Worm (Caenorhabditis elegans) whole organism, young adult: ENCODE measurements around the gene npp-18.
A peak's percentile ranks its signal among the peaks of the same experiment; 100 is the strongest.
"Not testable (repeated sequence)": the region's sequence is repeated elsewhere in the genome, so short reads cannot be mapped to it uniquely, and the experiment has no call there.

Source experiments
- B0019.2 ChIP-seq: fragments of 200-800 bp; sonication (Bioruptor generic); conservative IDR thresholded peaks from 2 replicates; pipeline ENCODE4 v1.3.6; 2022; ENCODE audit warnings: missing genetic modification reagents, missing genetic modification characterization, missing compliant biosample characterization
- C06A6.2 ChIP-seq: fragments of 200-800 bp; sonication (Bioruptor generic); conservative IDR thresholded peaks from 2 replicates; pipeline ENCODE4 v1.3.6; 2022; ENCODE audit warnings: missing genetic modification characterization, missing compliant biosample characterization
- C17E4.6 ChIP-seq: fragments of 200-800 bp; sonication (Bioruptor generic); IDR thresholded peaks from 2 replicates; pipeline ENCODE4 v1.3.6; 2022; ENCODE audit warnings: missing genetic modification reagents, missing genetic modification characterization, missing compliant biosample characterization
- D2030.7 ChIP-seq: fragments of 200-800 bp; sonication (Bioruptor generic); IDR thresholded peaks from 2 replicates; pipeline ENCODE4 v1.3.6; 2022; ENCODE audit warnings: missing genetic modification reagents, missing genetic modification characterization, missing compliant biosample characterization
- F33H1.4 ChIP-seq: fragments of 200-800 bp; sonication (Bioruptor generic); IDR thresholded peaks from 2 replicates; pipeline ENCODE4 v1.3.6; 2022; ENCODE audit warnings: missing genetic modification reagents, missing genetic modification characterization, missing compliant biosample characterization
- K11D2.4 ChIP-seq: fragments of 200-800 bp; sonication (Bioruptor generic); IDR thresholded peaks from 2 replicates; pipeline ENCODE4 v1.3.6; 2022; ENCODE audit warnings: missing genetic modification reagents, missing genetic modification characterization, missing compliant biosample characterization
- Y53G8AR.9 ChIP-seq: fragments of 200-800 bp; sonication (Bioruptor generic); conservative IDR thresholded peaks from 2 replicates; pipeline ENCODE4 v1.3.6; 2022; ENCODE audit warnings: missing genetic modification reagents, missing genetic modification characterization, missing compliant biosample characterization
- Y67H2A.10 ChIP-seq: fragments of 200-800 bp; sonication (Bioruptor generic); conservative IDR thresholded peaks from 2 replicates; pipeline ENCODE4 v1.3.6; 2022; ENCODE audit warnings: missing genetic modification reagents, missing genetic modification characterization, missing compliant biosample characterization
- Y79H2A.3 ChIP-seq: fragments of 200-800 bp; sonication (Bioruptor generic); conservative IDR thresholded peaks from 2 replicates; pipeline ENCODE4 v1.3.6; 2022; ENCODE audit warnings: missing genetic modification reagents, missing genetic modification characterization, missing compliant biosample characterization
- Y95B8A.8 ChIP-seq: fragments of 200-800 bp; sonication (Bioruptor generic); IDR thresholded peaks from 2 replicates; pipeline ENCODE4 v1.3.6; 2022; ENCODE audit warnings: missing genetic modification reagents, missing genetic modification characterization, missing compliant biosample characterization
- bed-2 ChIP-seq: fragments of 200-800 bp; sonication (Bioruptor generic); IDR thresholded peaks from 2 replicates; pipeline ENCODE4 v1.3.6; 2022; ENCODE audit warnings: missing genetic modification reagents, missing genetic modification characterization, missing compliant biosample characterization
- cebp-1 ChIP-seq, 2 experiments: fragments of 200-800 bp in 1 of 2; sonication (Bioruptor generic) in 1 of 2; sonication (generic microtip) in 1 of 2; IDR thresholded peaks in 1 of 2; optimal IDR thresholded peaks in 1 of 2; 2 replicates each; pipeline versions ENCODE4 v1.3.6 to Lab custom; 2017 to 2022; ENCODE audit warnings: missing compliant biosample characterization in 2 of 2, missing genetic modification characterization in 2 of 2, mild to moderate bottlenecking in 1 of 2, missing genetic modification reagents in 1 of 2, moderate library complexity in 1 of 2
- ceh-100 ChIP-seq: fragments of 200-800 bp; sonication (Bioruptor generic); IDR thresholded peaks from 2 replicates; pipeline ENCODE4 v1.3.6; 2022; ENCODE audit warnings: missing genetic modification reagents, missing genetic modification characterization, missing compliant biosample characterization
- ceh-40 ChIP-seq: fragments of 200-800 bp; sonication (Bioruptor generic); IDR thresholded peaks from 2 replicates; pipeline ENCODE4 v1.3.6; 2022; ENCODE audit warnings: missing genetic modification characterization, missing compliant biosample characterization
- ceh-91 ChIP-seq: fragments of 200-800 bp; sonication (Bioruptor generic); IDR thresholded peaks from 2 replicates; pipeline ENCODE4 v1.3.6; 2022; ENCODE audit warnings: missing genetic modification reagents, missing genetic modification characterization, missing compliant biosample characterization
- dox-1 ChIP-seq: fragments of 200-800 bp; sonication (Bioruptor generic); IDR thresholded peaks from 2 replicates; pipeline ENCODE4 v1.3.6; 2022; ENCODE audit warnings: missing genetic modification reagents, missing genetic modification characterization, missing compliant biosample characterization
- dpl-1 ChIP-seq: fragments of 150-350 bp; optimal IDR thresholded peaks from 2 replicates; lab custom pipeline; 2014; ENCODE audit warnings: missing biosample characterization, missing genetic modification reagents, missing genetic modification characterization
- efl-1 ChIP-seq: fragments of 150-350 bp; optimal IDR thresholded peaks from 2 replicates; lab custom pipeline; 2014; ENCODE audit warnings: missing biosample characterization, missing genetic modification reagents, missing genetic modification characterization
- egl-18 ChIP-seq: fragments of 200-800 bp; sonication (Bioruptor generic); IDR thresholded peaks from 2 replicates; pipeline ENCODE4 v1.3.6; 2022; ENCODE audit warnings: missing genetic modification reagents, missing genetic modification characterization, missing compliant biosample characterization
- egl-44 ChIP-seq: fragments of 200-800 bp; sonication (Bioruptor generic); IDR thresholded peaks from 2 replicates; pipeline ENCODE4 v1.3.6; 2022; ENCODE audit warnings: missing genetic modification reagents, missing genetic modification characterization, missing compliant biosample characterization
- ekl-4 ChIP-seq: fragments of 200-800 bp; sonication (Bioruptor generic); IDR thresholded peaks from 2 replicates; pipeline ENCODE4 v1.3.6; 2022; ENCODE audit warnings: missing genetic modification reagents, missing genetic modification characterization, missing compliant biosample characterization
- hmg-1.2 ChIP-seq: fragments of 200-800 bp; sonication (Bioruptor generic); IDR thresholded peaks from 2 replicates; pipeline ENCODE4 v1.3.6; 2022; ENCODE audit warnings: missing genetic modification reagents, missing genetic modification characterization, missing compliant biosample characterization
- hsf-1 ChIP-seq: fragments of 200-800 bp; sonication (Bioruptor generic); IDR thresholded peaks from 2 replicates; pipeline ENCODE4 v1.3.6; 2022; ENCODE audit warnings: missing genetic modification reagents, missing genetic modification characterization, missing compliant biosample characterization
- let-526 ChIP-seq: fragments of 200-800 bp; sonication (Bioruptor generic); IDR thresholded peaks from 2 replicates; pipeline ENCODE4 v1.3.6; 2022; ENCODE audit warnings: missing genetic modification reagents, missing genetic modification characterization, missing compliant biosample characterization
- let-607 ChIP-seq, 2 experiments: fragments of 200-800 bp in 1 of 2; sonication (Bioruptor generic) in 1 of 2; sonication (generic microtip) in 1 of 2; optimal IDR thresholded peaks; 2 replicates each; lab custom pipeline; 2016 to 2018; ENCODE audit warnings: mild to moderate bottlenecking in 2 of 2, missing compliant biosample characterization in 2 of 2, missing genetic modification characterization in 2 of 2, moderate library complexity in 2 of 2, missing genotype in 1 of 2
- lin-26 ChIP-seq: fragments of 200-800 bp; sonication (Bioruptor generic); IDR thresholded peaks from 2 replicates; pipeline ENCODE4 v1.3.6; 2022; ENCODE audit warnings: missing genetic modification reagents, missing genetic modification characterization, missing compliant biosample characterization
- lin-35 ChIP-seq, 3 experiments: fragments of 150-350 bp in 2 of 3; sonication (generic microtip) in 1 of 3; optimal IDR thresholded peaks; 2 replicates each; lab custom pipeline; 2014 to 2018; ENCODE audit warnings: missing biosample characterization in 3 of 3, missing genetic modification characterization in 3 of 3, missing genetic modification reagents in 3 of 3
- lin-40 ChIP-seq: sonication (generic microtip); optimal IDR thresholded peaks from 2 replicates; lab custom pipeline; 2016; ENCODE audit warnings: missing genetic modification characterization, mild to moderate bottlenecking, missing compliant biosample characterization, missing genotype, missing genetic modification reagents
- lin-54 ChIP-seq: fragments of 200-800 bp; sonication (Bioruptor generic); optimal IDR thresholded peaks from 2 replicates; lab custom pipeline; 2018; ENCODE audit warnings: mild to moderate bottlenecking, missing genetic modification characterization, missing compliant biosample characterization
- lsl-1 ChIP-seq: fragments of 200-800 bp; sonication (Bioruptor generic); optimal IDR thresholded peaks from 2 replicates; lab custom pipeline; 2018; ENCODE audit warnings: mild to moderate bottlenecking, missing genetic modification characterization, moderate library complexity, missing compliant biosample characterization
- madf-6 ChIP-seq: fragments of 200-800 bp; sonication (Bioruptor generic); IDR thresholded peaks from 2 replicates; pipeline ENCODE4 v1.3.6; 2022; ENCODE audit warnings: missing genetic modification reagents, missing genetic modification characterization, missing compliant biosample characterization
- mcd-1 ChIP-seq: fragments of 200-800 bp; sonication (Bioruptor generic); IDR thresholded peaks from 2 replicates; pipeline ENCODE4 v1.3.6; 2022; ENCODE audit warnings: missing genetic modification reagents, missing genetic modification characterization, missing compliant biosample characterization
- nfyb-1 ChIP-seq: fragments of 200-800 bp; sonication (Bioruptor generic); IDR thresholded peaks from 2 replicates; pipeline ENCODE4 v1.3.6; 2022; ENCODE audit warnings: missing genetic modification reagents, missing genetic modification characterization, missing compliant biosample characterization
- pbrm-1 ChIP-seq: fragments of 200-800 bp; sonication (Bioruptor generic); IDR thresholded peaks from 2 replicates; pipeline ENCODE4 v1.3.6; 2022; ENCODE audit warnings: missing genetic modification reagents, missing genetic modification characterization, missing compliant biosample characterization
- rcor-1 ChIP-seq: fragments of 200-800 bp; sonication (Bioruptor generic); IDR thresholded peaks from 2 replicates; pipeline ENCODE4 v1.3.6; 2022; ENCODE audit warnings: missing genetic modification reagents, missing genetic modification characterization, missing compliant biosample characterization
- snpc-1.3 ChIP-seq: sonication (generic microtip); optimal IDR thresholded peaks from 2 replicates; lab custom pipeline; 2017; ENCODE audit warnings: missing genetic modification characterization, mild to moderate bottlenecking, missing compliant biosample characterization, antibody characterized with exemption, moderate library complexity, missing genotype, missing genetic modification reagents; ENCODE audit not compliant: insufficient read depth
- snpc-3.4 ChIP-seq: sonication (generic microtip); optimal IDR thresholded peaks from 2 replicates; lab custom pipeline; 2017; ENCODE audit warnings: missing genetic modification characterization, mild to moderate bottlenecking, missing compliant biosample characterization, antibody characterized with exemption, moderate library complexity, missing genotype, missing genetic modification reagents
- snpc-4 ChIP-seq, 5 experiments: fragments of 150-350 bp in 1 of 5; sonication (generic microtip) in 4 of 5; optimal IDR thresholded peaks; 2 replicates each; lab custom pipeline; 2014 to 2018; ENCODE audit warnings: missing genetic modification characterization in 5 of 5, missing biosample characterization in 3 of 5, antibody characterized with exemption in 2 of 5, mild to moderate bottlenecking in 2 of 5, missing compliant biosample characterization in 2 of 5, missing genotype in 2 of 5, moderate library complexity in 2 of 5, missing genetic modification reagents in 1 of 5
- ztf-25 ChIP-seq: fragments of 200-800 bp; sonication (Bioruptor generic); IDR thresholded peaks from 2 replicates; pipeline ENCODE4 v1.3.6; 2022; ENCODE audit warnings: missing genetic modification reagents, missing genetic modification characterization, missing compliant biosample characterization
- ztf-28 ChIP-seq: fragments of 200-800 bp; sonication (Bioruptor generic); IDR thresholded peaks from 2 replicates; pipeline ENCODE4 v1.3.6; 2022; ENCODE audit warnings: missing genetic modification reagents, missing genetic modification characterization, missing compliant biosample characterization

Gene npp-18

ce11 chrIII:13296289-13296874 lies at the start of gene npp-18:
TSS of gene npp-18 (plus strand) at chrIII:13296853.
- TF ChIP-seq dpl-1 (GFP tag; lab: Kevin White, UChicago) (peak; percentile 15), ceh-91 (GFP tag; lab: Robert Waterston, UW) (peak; percentile 54; the same call in 1 of the 2 replicates), pbrm-1 (GFP tag; lab: Robert Waterston, UW) (peak; percentile 84), snpc-3.4 (tag; lab: Kevin White, UChicago) (peak; percentile 1), ztf-28 (GFP tag; lab: Robert Waterston, UW) (0 out of 2 replicates have a peak, but pooled peaks have one; percentile 35), snpc-4 (tag; optimal IDR thresholded peaks at IDR 0.05; lab: Kevin White, UChicago) (peak in 1 of 4 experiments; percentile 8), egl-44 (GFP tag; lab: Robert Waterston, UW) (0 out of 2 replicates have a peak, but pooled peaks have one; percentile 36), F33H1.4 (GFP tag; lab: Robert Waterston, UW) (peak; percentile 86), Y95B8A.8 (GFP tag; lab: Robert Waterston, UW) (peak; percentile 82), Y79H2A.3 (GFP tag; lab: Robert Waterston, UW) (peak; percentile 71; the same call in 1 of the 2 replicates), mcd-1 (peak; percentile 84), lsl-1 (GFP tag; lab: Kevin White, UChicago) (peak; percentile 15), egl-18 (0 out of 2 replicates have a peak, but pooled peaks have one; percentile 30), madf-6 (peak; percentile 66), bed-2 (0 out of 2 replicates have a peak, but pooled peaks have one; percentile 20), K11D2.4 (GFP tag; lab: Robert Waterston, UW) (peak; percentile 83), hsf-1 (GFP tag; lab: Robert Waterston, UW) (0 out of 2 replicates have a peak, but pooled peaks have one; percentile 5), lin-26 (GFP tag; lab: Robert Waterston, UW) (peak; percentile 65), lin-35 (GFP tag; optimal IDR thresholded peaks at IDR 0.05; lab: Kevin White, UChicago) (peak in 1 of 3 experiments; percentile 81), D2030.7 (GFP tag; lab: Robert Waterston, UW) (peak; percentile 44), B0019.2 (GFP tag; lab: Robert Waterston, UW) (0 out of 2 replicates have a peak, but pooled peaks have one; percentile 35), hmg-1.2 (peak; percentile 66), ceh-100 (GFP tag; lab: Robert Waterston, UW) (peak; percentile 78), C17E4.6 (GFP tag; lab: Robert Waterston, UW) (0 out of 2 replicates have a peak, but pooled peaks have one; percentile 9), snpc-1.3 (tag; lab: Kevin White, UChicago) (peak; percentile 21), Y53G8AR.9 (GFP tag; lab: Robert Waterston, UW) (peak; percentile 88), lin-54 (peak; percentile 59), let-526 (GFP tag; lab: Robert Waterston, UW) (0 out of 2 replicates have a peak, but pooled peaks have one; percentile 31), efl-1 (peak; percentile 43), ceh-40 (GFP tag; lab: Robert Waterston, UW) (0 out of 2 replicates have a peak, but pooled peaks have one; percentile 26), nfyb-1 (peak; percentile 82), C06A6.2 (peak; percentile 99), rcor-1 (GFP tag; lab: Robert Waterston, UW) (peak; percentile 48), Y67H2A.10 (GFP tag; lab: Robert Waterston, UW) (peak; percentile 79), dox-1 (GFP tag; lab: Robert Waterston, UW) (peak; percentile 93), ztf-25 (GFP tag; lab: Robert Waterston, UW) (peak; percentile 75; the same call in 1 of the 2 replicates), ekl-4 (GFP tag; lab: Robert Waterston, UW) (peak; percentile 70), let-607 (tag; optimal IDR thresholded peaks at IDR 0.05; lab: Kevin White, UChicago) (peak in 1 of 2 experiments; percentile 10), cebp-1 (GFP tag; IDR thresholded peaks at IDR 0.05; lab: Robert Waterston, UW) (peak; percentile 55; the same call in 1 of the 2 replicates), lin-40 (tag; lab: Kevin White, UChicago) (peak; percentile 49)
- not testable (repeated sequence) for TF ChIP-seq snpc-4 (GFP tag; optimal IDR thresholded peaks at IDR 0.05; lab: Kevin White, UChicago); cebp-1 (tag; optimal IDR thresholded peaks at IDR 0.05; lab: Kevin White, UChicago)
